Fruit fly (Drosophila melanogaster) whole organism: ENCODE results near the gene RpL17.

ENCODE experiments used
- CG8478 ChIP-seq: fragments of >200 bp; optimal IDR thresholded peaks from 2 replicates; lab custom pipeline; 2018; ENCODE audit warnings: inconsistent platforms
- Dll ChIP-seq: fragments of >200 bp; optimal IDR thresholded peaks from 2 replicates; lab custom pipeline; 2017
- EcR ChIP-seq, 2 experiments: fragments of >200 bp; optimal IDR thresholded peaks; 2 replicates each; lab custom pipeline; 2017; ENCODE audit warnings: missing biosample characterization in 2 of 2, missing genetic modification characterization in 2 of 2, missing genetic modification reagents in 2 of 2
- pan ChIP-seq: fragments of >200 bp; optimal IDR thresholded peaks from 2 replicates; lab custom pipeline; 2017
- psq ChIP-seq: fragments of >200 bp; optimal IDR thresholded peaks from 2 replicates; lab custom pipeline; 2017
- usp ChIP-seq: fragments of >200 bp; optimal IDR thresholded peaks from 2 replicates; lab custom pipeline; 2017; ENCODE audit warnings: missing biosample characterization, missing genetic modification characterization, mixed read lengths

dm6 chrX:6719968-6720367 lies 24.1 kb downstream of the RpL17 start:
- TF ChIP-seq EcR (GFP tag; optimal IDR thresholded peaks at IDR 0.05; lab: Kevin White, UChicago) = no peak
- TF ChIP-seq pan (lab: Kevin White, UChicago) = no peak
- TF ChIP-seq Dll = no peak
- TF ChIP-seq usp (GFP tag; lab: Kevin White, UChicago) = no peak
- no peak for TF ChIP-seq CG8478 (lab: Kevin White, UChicago)
- no peak for TF ChIP-seq psq
